Fruit fly (Drosophila melanogaster) S2 (cell line): ENCODE data around the gene Xport-B.

Experiments
- CG8478 ChIP-seq: fragments of >200 bp; optimal IDR thresholded peaks from 2 replicates; lab custom pipeline; 2018
- CTCF ChIP-seq, 2 experiments: fragments of >200 bp; optimal IDR thresholded peaks; 2 replicates each; lab custom pipeline; 2018

dm6 chr3R:19889603-19890187 is 25.5 kb downstream of the Xport-B start:
- TF ChIP-seq CG8478 (no peak), CTCF (optimal IDR thresholded peaks at IDR 0.05; lab: Kevin White, UChicago) (no peak)
